Worm (Caenorhabditis elegans) whole organism, late embryonic: ENCODE data around the gene nhr-58.

Source experiments
- C08G9.2 ChIP-seq: sonication (generic microtip); optimal IDR thresholded peaks from 2 replicates; lab custom pipeline; 2016; ENCODE audit warnings: mild to moderate bottlenecking, missing genetic modification characterization, moderate library complexity, missing compliant biosample characterization
- F13H6.1 ChIP-seq: sonication (generic microtip); optimal IDR thresholded peaks from 2 replicates; lab custom pipeline; 2016; ENCODE audit warnings: missing genetic modification characterization, missing compliant biosample characterization
- K09A11.1 ChIP-seq: sonication (generic microtip); optimal IDR thresholded peaks from 2 replicates; lab custom pipeline; 2017; ENCODE audit warnings: antibody characterized with exemption, mild to moderate bottlenecking, missing genetic modification characterization, missing compliant biosample characterization; ENCODE audit not compliant: insufficient read depth
- ceh-14 ChIP-seq: sonication (generic microtip); optimal IDR thresholded peaks from 2 replicates; lab custom pipeline; 2016; ENCODE audit warnings: missing genotype, missing genetic modification characterization, missing compliant biosample characterization
- ceh-19 ChIP-seq: fragments of 200-800 bp; sonication (Bioruptor generic); optimal IDR thresholded peaks from 2 replicates; lab custom pipeline; 2018; ENCODE audit warnings: mild to moderate bottlenecking, missing genetic modification characterization, missing compliant biosample characterization
- ceh-24 ChIP-seq: sonication (generic microtip); optimal IDR thresholded peaks from 2 replicates; lab custom pipeline; 2016; ENCODE audit warnings: mild to moderate bottlenecking, missing genetic modification characterization, missing compliant biosample characterization
- ceh-30 ChIP-seq: fragments of 150-350 bp; optimal IDR thresholded peaks from 2 replicates; lab custom pipeline; 2014; ENCODE audit warnings: missing biosample characterization, missing genetic modification characterization
- ceh-45 ChIP-seq: fragments of 200-800 bp; sonication (Bioruptor generic); IDR thresholded peaks from 2 replicates; pipeline ENCODE4 v1.3.6; 2022; ENCODE audit warnings: missing genetic modification reagents, missing genetic modification characterization, missing compliant biosample characterization
- ceh-48 ChIP-seq: sonication (generic microtip); optimal IDR thresholded peaks from 2 replicates; lab custom pipeline; 2016; ENCODE audit warnings: missing genetic modification characterization, inconsistent platforms, missing compliant biosample characterization
- dve-1 ChIP-seq: sonication (generic microtip); optimal IDR thresholded peaks from 2 replicates; lab custom pipeline; 2017; ENCODE audit warnings: antibody characterized with exemption, mild to moderate bottlenecking, missing genetic modification characterization, missing compliant biosample characterization
- elt-4 ChIP-seq: sonication (generic microtip); optimal IDR thresholded peaks from 2 replicates; lab custom pipeline; 2016; ENCODE audit warnings: missing genetic modification characterization, missing compliant biosample characterization
- fax-1 ChIP-seq: sonication (generic microtip); optimal IDR thresholded peaks from 2 replicates; lab custom pipeline; 2016; ENCODE audit warnings: missing genotype, missing genetic modification characterization, missing compliant biosample characterization
- fkh-10 ChIP-seq: fragments of 150-350 bp; optimal IDR thresholded peaks from 2 replicates; lab custom pipeline; 2014; ENCODE audit warnings: missing biosample characterization, missing genetic modification reagents, missing genetic modification characterization
- hlh-30 ChIP-seq: sonication (generic microtip); optimal IDR thresholded peaks from 2 replicates; lab custom pipeline; 2017; ENCODE audit warnings: antibody characterized with exemption, missing genetic modification characterization, missing compliant biosample characterization; ENCODE audit not compliant: insufficient read depth
- hlh-6 ChIP-seq: sonication (generic microtip); optimal IDR thresholded peaks from 2 replicates; lab custom pipeline; 2016; ENCODE audit warnings: missing genotype, missing genetic modification characterization, missing compliant biosample characterization
- hlh-8 ChIP-seq: sonication (generic microtip); optimal IDR thresholded peaks from 2 replicates; lab custom pipeline; 2016; ENCODE audit warnings: missing genotype, missing genetic modification characterization, missing compliant biosample characterization
- lim-6 ChIP-seq: sonication (generic microtip); optimal IDR thresholded peaks from 2 replicates; lab custom pipeline; 2016; ENCODE audit warnings: missing genetic modification characterization, missing compliant biosample characterization
- madf-2 ChIP-seq: sonication (generic microtip); optimal IDR thresholded peaks from 2 replicates; lab custom pipeline; 2017; ENCODE audit warnings: missing genetic modification characterization, missing compliant biosample characterization
- nfya-1 ChIP-seq: sonication (generic microtip); optimal IDR thresholded peaks from 2 replicates; lab custom pipeline; 2017; ENCODE audit warnings: missing genetic modification characterization, mild to moderate bottlenecking, missing compliant biosample characterization, antibody characterized with exemption, moderate library complexity
- nhr-232 ChIP-seq: sonication (generic microtip); optimal IDR thresholded peaks from 2 replicates; lab custom pipeline; 2016; ENCODE audit warnings: missing genetic modification characterization, missing compliant biosample characterization
- npax-4 ChIP-seq: sonication (generic microtip); optimal IDR thresholded peaks from 2 replicates; lab custom pipeline; 2016; ENCODE audit warnings: missing genetic modification characterization, missing compliant biosample characterization
- pqm-1 ChIP-seq: sonication (generic microtip); optimal IDR thresholded peaks from 2 replicates; lab custom pipeline; 2016; ENCODE audit warnings: missing genetic modification characterization, missing compliant biosample characterization
- ref-2 ChIP-seq: sonication (generic microtip); optimal IDR thresholded peaks from 2 replicates; lab custom pipeline; 2016; ENCODE audit warnings: missing genetic modification characterization, missing compliant biosample characterization
- sox-4 ChIP-seq: sonication (generic microtip); optimal IDR thresholded peaks from 2 replicates; lab custom pipeline; 2017; ENCODE audit warnings: mild to moderate bottlenecking, missing genetic modification characterization, inconsistent platforms, missing compliant biosample characterization
- syd-9 ChIP-seq: sonication (generic microtip); optimal IDR thresholded peaks from 2 replicates; lab custom pipeline; 2016; ENCODE audit warnings: mild to moderate bottlenecking, missing genetic modification characterization, moderate library complexity, missing compliant biosample characterization
- ttx-3 ChIP-seq: sonication (generic microtip); optimal IDR thresholded peaks from 2 replicates; lab custom pipeline; 2016; ENCODE audit warnings: missing genetic modification reagents, missing genetic modification characterization, missing compliant biosample characterization
- unc-3 ChIP-seq, 2 experiments: fragments of 200-800 bp in 1 of 2; sonication (Bioruptor generic) in 1 of 2; sonication (generic microtip) in 1 of 2; conservative IDR thresholded peaks in 1 of 2; optimal IDR thresholded peaks in 1 of 2; 2 replicates each; pipeline versions ENCODE4 v1.3.6 to Lab custom; 2016 to 2022; ENCODE audit warnings: missing compliant biosample characterization in 2 of 2, missing genetic modification characterization in 2 of 2, missing genetic modification reagents in 1 of 2
- unc-42 ChIP-seq: sonication (generic microtip); optimal IDR thresholded peaks from 2 replicates; lab custom pipeline; 2016; ENCODE audit warnings: missing genotype, missing genetic modification characterization, missing compliant biosample characterization
- unc-86 ChIP-seq: sonication (generic microtip); optimal IDR thresholded peaks from 2 replicates; lab custom pipeline; 2016; ENCODE audit warnings: missing genetic modification characterization, missing compliant biosample characterization
- zip-5 ChIP-seq: sonication (generic microtip); optimal IDR thresholded peaks from 2 replicates; lab custom pipeline; 2016; ENCODE audit warnings: missing genetic modification characterization, missing compliant biosample characterization

Gene nhr-58

DNA sequence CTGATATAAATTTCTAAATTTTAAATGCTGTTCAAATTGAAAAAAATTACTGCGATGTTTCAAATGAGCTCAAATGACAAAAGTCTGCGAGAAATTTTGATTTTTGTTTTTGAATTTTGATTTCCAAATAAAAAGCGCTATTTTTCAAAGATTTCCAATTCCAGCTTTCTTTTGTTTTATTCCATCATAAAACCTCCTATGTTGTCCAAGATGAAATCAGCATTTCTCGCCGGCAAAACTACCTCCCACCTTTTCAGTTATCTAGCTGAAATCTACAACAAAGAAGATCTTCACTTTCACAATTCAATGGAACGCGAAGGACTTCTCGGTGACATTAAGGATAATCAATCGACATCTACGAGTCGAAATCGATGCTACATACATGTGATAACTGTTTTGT lies 46.9 kb downstream of the nhr-58 start, which contains the start of gene K06H6.4:
TSS of gene K06H6.4 (plus strand) at position 301 of the 400 bp plus-strand sequence.
- TF ChIP-seq hlh-8 (tag; lab: Kevin White, UChicago) (no peak), fkh-10 (no peak), hlh-6 (tag; lab: Kevin White, UChicago) (no peak), nhr-232 (tag; lab: Kevin White, UChicago) (no peak), hlh-30 (tag; lab: Kevin White, UChicago) (no peak), ceh-45 (GFP tag; lab: Robert Waterston, UW) (no peak), K09A11.1 (no peak), pqm-1 (no peak), unc-86 (no peak), ceh-24 (no peak), fax-1 (tag; lab: Kevin White, UChicago) (no peak), npax-4 (tag; lab: Kevin White, UChicago) (no peak), zip-5 (tag; lab: Kevin White, UChicago) (no peak), elt-4 (no peak), F13H6.1 (tag; lab: Kevin White, UChicago) (no peak), madf-2 (tag; lab: Kevin White, UChicago) (no peak), unc-3 (GFP tag; conservative IDR thresholded peaks at IDR 0.05; lab: Robert Waterston, UW) (no peak), unc-3 (tag; optimal IDR thresholded peaks at IDR 0.05; lab: Kevin White, UChicago) (no peak), ttx-3 (tag; lab: Kevin White, UChicago) (no peak), ref-2 (tag; lab: Kevin White, UChicago) (no peak)

DNA sequence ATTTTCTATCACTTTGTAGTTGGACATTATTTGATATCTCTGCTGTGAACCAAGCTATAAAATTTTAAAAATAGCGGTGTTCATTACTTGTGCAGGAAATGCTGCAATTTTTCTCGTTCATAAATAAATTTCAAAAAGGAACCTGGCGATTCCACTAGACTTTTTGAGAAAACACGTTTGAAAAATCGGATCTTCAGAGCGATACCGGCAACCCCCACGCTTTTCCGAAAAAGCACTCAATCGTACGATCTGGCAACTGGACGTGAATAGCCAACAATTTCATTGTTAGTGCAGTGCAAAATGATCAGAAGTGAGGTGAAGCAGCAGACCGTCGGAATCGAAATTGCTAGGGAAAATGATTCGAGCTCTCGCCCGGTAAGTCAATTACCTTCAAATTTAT lies 49.6 kb downstream of the nhr-58 start, which contains the start of gene nstp-7:
TSS of gene nstp-7 (plus strand) at position 301 of the 400 bp plus-strand sequence.
- TF ChIP-seq hlh-8 (tag; lab: Kevin White, UChicago) (no peak), hlh-30 (tag; lab: Kevin White, UChicago) (no peak), ceh-14 (tag; lab: Kevin White, UChicago) (no peak), ceh-48 (tag; lab: Kevin White, UChicago) (no peak), fax-1 (tag; lab: Kevin White, UChicago) (no peak), lim-6 (tag; lab: Kevin White, UChicago) (no peak), nfya-1 (tag; lab: Kevin White, UChicago) (no peak), elt-4 (no peak), ceh-19 (GFP tag; lab: Kevin White, UChicago) (no peak), syd-9 (no peak), unc-42 (no peak), sox-4 (tag; lab: Kevin White, UChicago) (no peak), C08G9.2 (tag; lab: Kevin White, UChicago) (no peak), dve-1 (tag; lab: Kevin White, UChicago) (no peak), ceh-30 (tag; lab: Kevin White, UChicago) (no peak)
